Worm (Caenorhabditis elegans): ENCODE results near the gene ugt-40.

Gene ugt-40

ce11 chrV:7096811-7097210, 45.0 kb downstream of the ugt-40 start:
- TF ChIP-seq npax-4 (tag; optimal IDR thresholded peaks at IDR 0.05) (no peak), sox-2 (GFP tag; IDR thresholded peaks at IDR 0.05) (no peak), lim-6 (tag; optimal IDR thresholded peaks at IDR 0.05) (no peak), pax-1 (tag; optimal IDR thresholded peaks at IDR 0.05) (no peak), hlh-8 (tag; optimal IDR thresholded peaks at IDR 0.05) (no peak), ceh-34 (tag; optimal IDR thresholded peaks at IDR 0.05) (no peak), nhr-232 (tag; optimal IDR thresholded peaks at IDR 0.05) (no peak), ceh-31 (tag; optimal IDR thresholded peaks at IDR 0.05) (no peak), madf-2 (tag; optimal IDR thresholded peaks at IDR 0.05) (no peak), elt-2 (tag; optimal IDR thresholded peaks at IDR 0.05) (no peak), hlh-30 (tag; optimal IDR thresholded peaks at IDR 0.05; ENCODE audit: insufficient read depth) (no peak), pag-3 (tag; optimal IDR thresholded peaks at IDR 0.05; ENCODE audit: borderline replicate concordance) (no peak), sox-4 (tag; optimal IDR thresholded peaks at IDR 0.05) (no peak), mec-3 (tag; optimal IDR thresholded peaks at IDR 0.05; ENCODE audit: borderline replicate concordance) (no peak), unc-55 (GFP tag; optimal IDR thresholded peaks at IDR 0.05) (no peak), K09A11.1 (tag; optimal IDR thresholded peaks at IDR 0.05; ENCODE audit: insufficient read depth) (no peak), pha-4 (tag; optimal IDR thresholded peaks at IDR 0.05) (no peak)

- TF ChIP-seq pag-3 (tag; optimal IDR thresholded peaks at IDR 0.05; ENCODE audit: borderline replicate concordance): no peak
- no peak for TF ChIP-seq npax-4 (tag; optimal IDR thresholded peaks at IDR 0.05)
- no peak for TF ChIP-seq ttx-3 (tag; optimal IDR thresholded peaks at IDR 0.05)
- no peak for TF ChIP-seq hlh-30 (tag; optimal IDR thresholded peaks at IDR 0.05; ENCODE audit: insufficient read depth)
- no peak for TF ChIP-seq lin-11 (tag; optimal IDR thresholded peaks at IDR 0.05)
- TF ChIP-seq tbx-2 (tag; optimal IDR thresholded peaks at IDR 0.05): no peak
- TF ChIP-seq ets-4 (tag; optimal IDR thresholded peaks at IDR 0.05): no peak
Observed at ce11 chrV:7096129-7096730, 45.5 kb downstream of the ugt-40 start.

ce11 chrV:7095254-7095990, 46.3 kb downstream of the ugt-40 start:
- TF ChIP-seq hlh-8 (tag; optimal IDR thresholded peaks at IDR 0.05) (no peak), pag-3 (tag; optimal IDR thresholded peaks at IDR 0.05; ENCODE audit: borderline replicate concordance) (no peak), ceh-18 (tag; optimal IDR thresholded peaks at IDR 0.05) (no peak), ceh-19 (GFP tag; optimal IDR thresholded peaks at IDR 0.05) (no peak), C38D4.7 (GFP tag; optimal IDR thresholded peaks at IDR 0.05) (no peak), T23F11.4 (GFP tag; optimal IDR thresholded peaks at IDR 0.05) (no peak), ref-2 (tag; optimal IDR thresholded peaks at IDR 0.05) (no peak), nhr-232 (tag; optimal IDR thresholded peaks at IDR 0.05) (no peak), ceh-48 (tag; optimal IDR thresholded peaks at IDR 0.05) (no peak), ceh-9 (tag; optimal IDR thresholded peaks at IDR 0.05) (no peak), pha-4 (tag; optimal IDR thresholded peaks at IDR 0.05) (no peak), dmd-4 (tag; optimal IDR thresholded peaks at IDR 0.05; ENCODE audit: borderline replicate concordance) (no peak), ceh-24 (tag; optimal IDR thresholded peaks at IDR 0.05) (no peak), hlh-15 (tag; optimal IDR thresholded peaks at IDR 0.05) (no peak), nfya-1 (tag; optimal IDR thresholded peaks at IDR 0.05) (no peak), Y22D7AL.16 (tag; optimal IDR thresholded peaks at IDR 0.05) (no peak), sdc-2 (tag; optimal IDR thresholded peaks at IDR 0.05) (no peak), sox-4 (tag; optimal IDR thresholded peaks at IDR 0.05) (no peak)
